Worm (Caenorhabditis elegans) whole organism, L3 larva: Measurements from ENCODE around the gene zyg-1.

Experiments
- R02D3.7 ChIP-seq: fragments of 150-350 bp; optimal IDR thresholded peaks from 2 replicates; lab custom pipeline; 2014; ENCODE audit warnings: missing biosample characterization, missing genetic modification characterization
- ZK546.5 ChIP-seq: sonication (generic microtip); optimal IDR thresholded peaks from 2 replicates; lab custom pipeline; 2017; ENCODE audit warnings: missing biosample characterization, missing genetic modification characterization
- aly-2 ChIP-seq: fragments of 150-350 bp; optimal IDR thresholded peaks from 2 replicates; lab custom pipeline; 2014; ENCODE audit warnings: missing biosample characterization, missing genetic modification characterization
- ama-1 ChIP-seq: fragments of 150-350 bp; optimal IDR thresholded peaks from 2 replicates; lab custom pipeline; 2018
- ceh-16 ChIP-seq: sonication (generic microtip); optimal IDR thresholded peaks from 2 replicates; lab custom pipeline; 2017; ENCODE audit warnings: missing biosample characterization, missing genetic modification characterization
- ceh-28 ChIP-seq: fragments of 150-350 bp; optimal IDR thresholded peaks from 2 replicates; lab custom pipeline; 2014; ENCODE audit warnings: missing biosample characterization, missing genetic modification reagents, missing genetic modification characterization
- ceh-82 ChIP-seq: fragments of 150-350 bp; optimal IDR thresholded peaks from 2 replicates; lab custom pipeline; 2014; ENCODE audit warnings: missing biosample characterization, missing genetic modification characterization
- ceh-9 ChIP-seq: sonication (generic microtip); optimal IDR thresholded peaks from 2 replicates; lab custom pipeline; 2018; ENCODE audit warnings: missing biosample characterization, missing genetic modification characterization
- daf-12 ChIP-seq: fragments of 150-350 bp; optimal IDR thresholded peaks from 2 replicates; lab custom pipeline; 2014; ENCODE audit warnings: missing biosample characterization, missing genetic modification reagents, missing genetic modification characterization
- egl-27 ChIP-seq: sonication (generic microtip); optimal IDR thresholded peaks from 4 replicates; lab custom pipeline; 2017; ENCODE audit warnings: missing biosample characterization, missing genetic modification reagents, missing genetic modification characterization
- egl-5 ChIP-seq: fragments of 150-350 bp; optimal IDR thresholded peaks from 2 replicates; lab custom pipeline; 2017; ENCODE audit warnings: missing biosample characterization, missing genetic modification reagents, missing genetic modification characterization, inconsistent platforms
- elt-1 ChIP-seq: fragments of 150-350 bp; optimal IDR thresholded peaks from 2 replicates; lab custom pipeline; 2014; ENCODE audit warnings: missing biosample characterization, missing genetic modification characterization
- elt-2 ChIP-seq: sonication (generic microtip); optimal IDR thresholded peaks from 2 replicates; lab custom pipeline; 2016; ENCODE audit warnings: missing genetic modification reagents, mild to moderate bottlenecking, missing genetic modification characterization, missing compliant biosample characterization
- elt-3 ChIP-seq, 3 experiments: fragments of 150-350 bp in 1 of 3; sonication (generic microtip) in 2 of 3; optimal IDR thresholded peaks; 2 replicates in 2 of 3; 4 replicates in 1 of 3; lab custom pipeline; 2014 to 2017; ENCODE audit warnings: missing biosample characterization in 3 of 3, missing genetic modification characterization in 3 of 3
- eor-1 ChIP-seq, 2 experiments: fragments of 150-350 bp; optimal IDR thresholded peaks; 2 replicates each; lab custom pipeline; 2014 to 2018; ENCODE audit warnings: missing biosample characterization in 2 of 2, missing genetic modification characterization in 2 of 2
- fkh-10 ChIP-seq: sonication (generic microtip); optimal IDR thresholded peaks from 2 replicates; lab custom pipeline; 2017; ENCODE audit warnings: missing biosample characterization, missing genetic modification reagents, missing genetic modification characterization
- fkh-2 ChIP-seq: fragments of 150-350 bp; optimal IDR thresholded peaks from 2 replicates; lab custom pipeline; 2014; ENCODE audit warnings: missing biosample characterization, missing genetic modification reagents, missing genetic modification characterization
- fos-1 ChIP-seq: fragments of 150-350 bp; optimal IDR thresholded peaks from 2 replicates; lab custom pipeline; 2014; ENCODE audit warnings: missing biosample characterization, missing genetic modification characterization
- hmg-11 ChIP-seq: sonication (generic microtip); optimal IDR thresholded peaks from 2 replicates; lab custom pipeline; 2016; ENCODE audit warnings: missing genetic modification characterization, missing compliant biosample characterization
- jun-1 ChIP-seq: fragments of 150-350 bp; optimal IDR thresholded peaks from 2 replicates; lab custom pipeline; 2014; ENCODE audit warnings: missing biosample characterization, missing genetic modification reagents, missing genetic modification characterization
- lin-15B ChIP-seq: fragments of 150-350 bp; optimal IDR thresholded peaks from 2 replicates; lab custom pipeline; 2014; ENCODE audit warnings: missing biosample characterization, missing genetic modification characterization
- lin-39 ChIP-seq: fragments of 150-350 bp; optimal IDR thresholded peaks from 2 replicates; lab custom pipeline; 2018; ENCODE audit warnings: missing biosample characterization, missing genetic modification reagents, missing genetic modification characterization
- lsy-12 ChIP-seq: sonication (generic microtip); optimal IDR thresholded peaks from 2 replicates; lab custom pipeline; 2016; ENCODE audit warnings: mild to moderate bottlenecking, missing genetic modification characterization, missing compliant biosample characterization
- mdl-1 ChIP-seq: fragments of 150-350 bp; optimal IDR thresholded peaks from 2 replicates; lab custom pipeline; 2014; ENCODE audit warnings: missing biosample characterization, missing genetic modification characterization
- mml-1 ChIP-seq: fragments of 150-350 bp; sonication (generic microtip); optimal IDR thresholded peaks from 3 replicates; lab custom pipeline; 2014; ENCODE audit warnings: missing biosample characterization, missing genetic modification characterization
- nfya-1 ChIP-seq: sonication (generic microtip); optimal IDR thresholded peaks from 2 replicates; lab custom pipeline; 2017; ENCODE audit warnings: missing genetic modification characterization, mild to moderate bottlenecking, missing compliant biosample characterization, antibody characterized with exemption, moderate library complexity; ENCODE audit not compliant: insufficient read depth
- nhr-11 ChIP-seq: fragments of 150-350 bp; optimal IDR thresholded peaks from 2 replicates; lab custom pipeline; 2014; ENCODE audit warnings: missing biosample characterization, missing genetic modification characterization
- nhr-12 ChIP-seq: fragments of 150-350 bp; optimal IDR thresholded peaks from 2 replicates; lab custom pipeline; 2014; ENCODE audit warnings: missing biosample characterization, missing genetic modification characterization
- nhr-23 ChIP-seq: fragments of 150-350 bp; optimal IDR thresholded peaks from 2 replicates; lab custom pipeline; 2014; ENCODE audit warnings: missing biosample characterization, missing genetic modification reagents, missing genetic modification characterization
- nhr-237 ChIP-seq: fragments of 150-350 bp; optimal IDR thresholded peaks from 2 replicates; lab custom pipeline; 2014; ENCODE audit warnings: missing biosample characterization, missing genetic modification characterization
- nhr-25 ChIP-seq: sonication (generic microtip); optimal IDR thresholded peaks from 2 replicates; lab custom pipeline; 2017; ENCODE audit warnings: missing biosample characterization, missing genetic modification characterization
- nhr-28 ChIP-seq: fragments of 150-350 bp; optimal IDR thresholded peaks from 2 replicates; lab custom pipeline; 2014; ENCODE audit warnings: missing biosample characterization, missing genetic modification characterization
- nhr-43 ChIP-seq: sonication (generic microtip); optimal IDR thresholded peaks from 2 replicates; lab custom pipeline; 2016; ENCODE audit warnings: mild to moderate bottlenecking, missing genetic modification characterization, missing compliant biosample characterization; ENCODE audit not compliant: poor library complexity, severe bottlenecking
- nhr-67 ChIP-seq: fragments of 150-350 bp; optimal IDR thresholded peaks from 2 replicates; lab custom pipeline; 2014; ENCODE audit warnings: missing biosample characterization, missing genetic modification characterization
- nhr-76 ChIP-seq: fragments of 150-350 bp; sonication (generic microtip); optimal IDR thresholded peaks from 5 replicates; lab custom pipeline; 2014; ENCODE audit warnings: missing biosample characterization, missing genetic modification characterization
- nhr-77 ChIP-seq: fragments of 150-350 bp; optimal IDR thresholded peaks from 2 replicates; lab custom pipeline; 2014; ENCODE audit warnings: missing biosample characterization, missing genetic modification characterization
- pha-4 ChIP-seq: fragments of 150-350 bp; optimal IDR thresholded peaks from 2 replicates; lab custom pipeline; 2014; ENCODE audit warnings: missing biosample characterization, missing genetic modification reagents, missing genetic modification characterization
- pqm-1 ChIP-seq: fragments of 150-350 bp; optimal IDR thresholded peaks from 2 replicates; lab custom pipeline; 2017; ENCODE audit warnings: missing biosample characterization, missing genetic modification characterization, inconsistent platforms
- sea-2 ChIP-seq: fragments of 150-350 bp; sonication (generic microtip); optimal IDR thresholded peaks from 4 replicates; lab custom pipeline; 2014; ENCODE audit warnings: missing biosample characterization, missing genetic modification reagents, missing genetic modification characterization
- skn-1 ChIP-seq: fragments of 150-350 bp; optimal IDR thresholded peaks from 2 replicates; lab custom pipeline; 2014; ENCODE audit warnings: missing biosample characterization, missing genetic modification characterization
- snpc-4 ChIP-seq: fragments of 150-350 bp; optimal IDR thresholded peaks from 2 replicates; lab custom pipeline; 2014; ENCODE audit warnings: missing biosample characterization, missing genetic modification characterization
- tbx-2 ChIP-seq: sonication (generic microtip); optimal IDR thresholded peaks from 2 replicates; lab custom pipeline; 2016; ENCODE audit warnings: mild to moderate bottlenecking, missing genetic modification characterization, missing compliant biosample characterization
- unc-39 ChIP-seq: sonication (generic microtip); optimal IDR thresholded peaks from 4 replicates; lab custom pipeline; 2017; ENCODE audit warnings: missing biosample characterization, missing genetic modification characterization
- unc-62 ChIP-seq: fragments of 150-350 bp; sonication (generic microtip); optimal IDR thresholded peaks from 4 replicates; lab custom pipeline; 2014; ENCODE audit warnings: missing biosample characterization, missing genetic modification reagents, missing genetic modification characterization
- zag-1 ChIP-seq: fragments of 150-350 bp; optimal IDR thresholded peaks from 2 replicates; lab custom pipeline; 2014; ENCODE audit warnings: missing biosample characterization, missing genetic modification characterization
- ztf-11 ChIP-seq: fragments of 150-350 bp; optimal IDR thresholded peaks from 2 replicates; lab custom pipeline; 2014; ENCODE audit warnings: missing biosample characterization, missing genetic modification characterization
- ztf-4 ChIP-seq: fragments of 150-350 bp; optimal IDR thresholded peaks from 2 replicates; lab custom pipeline; 2014; ENCODE audit warnings: missing biosample characterization, missing genetic modification characterization

Gene zyg-1

ce11 chrII:5660736-5661734 is 11.5 kb downstream of the zyg-1 start, which contains the start of the genes ift-43 and mdt-26 (continued):
- TF ChIP-seq ceh-28 (tag; lab: Kevin White, UChicago) (peak; percentile 83), nhr-11 (tag; lab: Kevin White, UChicago) (no peak), pha-4 (peak; percentile 73)

- no peak for TF ChIP-seq ceh-9 (tag; lab: Kevin White, UChicago)
- TF ChIP-seq nhr-43, result peak; percentile 75
- TF ChIP-seq ZK546.5 (tag; lab: Kevin White, UChicago), result no peak
- TF ChIP-seq elt-1, result peak; percentile 11
- TF ChIP-seq egl-27 (tag; lab: Kevin White, UChicago), result no peak
- TF ChIP-seq eor-1 (tag; optimal IDR thresholded peaks at IDR 0.05; lab: Kevin White, UChicago), result no peak
- no peak for TF ChIP-seq nhr-28
- TF ChIP-seq nhr-67 (tag; lab: Kevin White, UChicago), result peak; percentile 47
- TF ChIP-seq aly-2, result no peak
- TF ChIP-seq mml-1 (tag; lab: Kevin White, UChicago), result no peak
- peak; percentile 64 for TF ChIP-seq nhr-23 (tag; lab: Kevin White, UChicago)
- TF ChIP-seq nfya-1 (tag; lab: Kevin White, UChicago), result peak; percentile 99
- TF ChIP-seq nhr-77 (tag; lab: Kevin White, UChicago), result no peak
- peak; percentile 92 for TF ChIP-seq lsy-12 (tag; lab: Kevin White, UChicago)
- TF ChIP-seq fkh-2 (tag; lab: Kevin White, UChicago), result peak; percentile 13
- peak; percentile 42 for TF ChIP-seq nhr-76 (tag; lab: Kevin White, UChicago)
- peak; percentile 48 for TF ChIP-seq zag-1 (tag; lab: Kevin White, UChicago)
- peak; percentile 51 for TF ChIP-seq ztf-11 (tag; lab: Kevin White, UChicago)
- peak in 1 of 3 experiments; percentile 82 for TF ChIP-seq elt-3 (tag; optimal IDR thresholded peaks at IDR 0.05; lab: Kevin White, UChicago)
- TF ChIP-seq skn-1, result peak; percentile 53
- TF ChIP-seq tbx-2, result peak; percentile 82
- TF ChIP-seq ceh-16 (tag; lab: Kevin White, UChicago), result peak; percentile 6
- TF ChIP-seq pqm-1, result peak; percentile 46
- TF ChIP-seq sea-2 (GFP tag; lab: Kevin White, UChicago), result peak; percentile 46
- TF ChIP-seq daf-12, result no peak
- no peak for TF ChIP-seq unc-39 (tag; lab: Kevin White, UChicago)
- TF ChIP-seq lin-39 (tag; lab: Kevin White, UChicago), result peak; percentile 86
- TF ChIP-seq unc-62 (GFP tag; lab: Kevin White, UChicago), result peak; percentile 82
- TF ChIP-seq fos-1 (tag; lab: Kevin White, UChicago), result no peak
- peak; percentile 67 for TF ChIP-seq mdl-1 (tag; lab: Kevin White, UChicago)
- peak; percentile 89 for TF ChIP-seq hmg-11
- TF ChIP-seq snpc-4 (tag; lab: Kevin White, UChicago), result peak; percentile 50
- peak; percentile 86 for TF ChIP-seq ceh-28 (tag; lab: Kevin White, UChicago)
- TF ChIP-seq ama-1 (lab: Kevin White, UChicago), result peak; percentile 100
- TF ChIP-seq nhr-11 (tag; lab: Kevin White, UChicago), result peak; percentile 20
- peak; percentile 94 for TF ChIP-seq nhr-25 (tag; lab: Kevin White, UChicago)
- peak; percentile 86 for TF ChIP-seq ztf-4
- peak; percentile 84 for TF ChIP-seq elt-2
- TF ChIP-seq egl-5 (tag; lab: Kevin White, UChicago), result peak; percentile 96
- TF ChIP-seq R02D3.7 (tag; lab: Kevin White, UChicago), result peak; percentile 65
- TF ChIP-seq pha-4, result peak; percentile 72
- TF ChIP-seq nhr-237 (tag; lab: Kevin White, UChicago), result no peak
- TF ChIP-seq fkh-10 (GFP tag; lab: Kevin White, UChicago), result peak; percentile 71
- TF ChIP-seq jun-1 (tag; lab: Kevin White, UChicago), result peak; percentile 55
- peak; percentile 69 for TF ChIP-seq lin-15B (tag; lab: Kevin White, UChicago)
- peak; percentile 64 for TF ChIP-seq ceh-82 (tag; lab: Kevin White, UChicago)
- no peak for TF ChIP-seq nhr-12 (tag; lab: Kevin White, UChicago)
Observed at ce11 chrII:5661735-5662177, 12.2 kb downstream of the zyg-1 start.
